Worm (Caenorhabditis elegans) whole organism, young adult: ENCODE data around the gene K08D10.13.
A peak's percentile ranks its signal among the peaks of the same experiment; 100 is the strongest.
"Not testable (repeated sequence)": the region's sequence is repeated elsewhere in the genome, so short reads cannot be mapped to it uniquely, and the experiment has no call there.

ENCODE experiments used
- attf-3 ChIP-seq: fragments of 200-800 bp; sonication (Bioruptor generic); conservative IDR thresholded peaks from 2 replicates; pipeline ENCODE4 v1.3.6; 2022; ENCODE audit warnings: missing genetic modification reagents, missing genetic modification characterization, missing compliant biosample characterization
- bed-2 ChIP-seq: fragments of 200-800 bp; sonication (Bioruptor generic); IDR thresholded peaks from 2 replicates; pipeline ENCODE4 v1.3.6; 2022; ENCODE audit warnings: missing genetic modification reagents, missing genetic modification characterization, missing compliant biosample characterization
- ceh-100 ChIP-seq: fragments of 200-800 bp; sonication (Bioruptor generic); IDR thresholded peaks from 2 replicates; pipeline ENCODE4 v1.3.6; 2022; ENCODE audit warnings: missing genetic modification reagents, missing genetic modification characterization, missing compliant biosample characterization
- mel-28 ChIP-seq: sonication (generic microtip); optimal IDR thresholded peaks from 2 replicates; lab custom pipeline; 2016; ENCODE audit warnings: borderline replicate concordance, mild to moderate bottlenecking, missing genetic modification characterization, missing compliant biosample characterization
- nhr-80 ChIP-seq: sonication (generic microtip); optimal IDR thresholded peaks from 2 replicates; lab custom pipeline; 2016; ENCODE audit warnings: missing genetic modification characterization, missing compliant biosample characterization
- pbrm-1 ChIP-seq: fragments of 200-800 bp; sonication (Bioruptor generic); IDR thresholded peaks from 2 replicates; pipeline ENCODE4 v1.3.6; 2022; ENCODE audit warnings: missing genetic modification reagents, missing genetic modification characterization, missing compliant biosample characterization
- tlf-1 ChIP-seq: fragments of 200-800 bp; sonication (Bioruptor generic); optimal IDR thresholded peaks from 2 replicates; lab custom pipeline; 2018; ENCODE audit warnings: mild to moderate bottlenecking, missing genetic modification characterization, missing compliant biosample characterization
- ztf-22 ChIP-seq: fragments of 200-800 bp; sonication (Bioruptor generic); optimal IDR thresholded peaks from 2 replicates; lab custom pipeline; 2018; ENCODE audit warnings: mild to moderate bottlenecking, missing genetic modification characterization, moderate library complexity, missing compliant biosample characterization

The K08D10.13 gene

ce11 chrIV:4125657-4126056, 45.7 kb downstream of the K08D10.13 start, which contains the start of gene F49F1.7:
TSS of gene F49F1.7 (minus strand) at chrIV:4125757.
- TF ChIP-seq attf-3; pbrm-1 (GFP tag; lab: Robert Waterston, UW); bed-2 (GFP tag; lab: Robert Waterston, UW): not testable (repeated sequence)

ce11 chrIV:4123083-4123482, 48.3 kb downstream of the K08D10.13 start, which contains the start of gene mul-1:
TSS of gene mul-1 (minus strand) at chrIV:4123166.
- TF ChIP-seq tlf-1 (GFP tag; lab: Kevin White, UChicago) = no peak
- TF ChIP-seq mel-28 (tag; lab: Kevin White, UChicago) = no peak
- TF ChIP-seq ceh-100 (GFP tag; lab: Robert Waterston, UW) = no peak
- peak; percentile 46 for TF ChIP-seq nhr-80 (tag; lab: Kevin White, UChicago)

- peak; percentile 19 for TF ChIP-seq nhr-80 (tag; lab: Kevin White, UChicago)
- no peak for TF ChIP-seq ztf-22
These were observed 50.3 kb downstream of the K08D10.13 start for ce11 chrIV:4121055-4121454.
